Worm (Caenorhabditis elegans) whole organism, L4 larva: ENCODE results near the gene ptr-1.

Experiments used
- D1046.2 ChIP-seq: fragments of 200-800 bp; sonication (Bioruptor generic); IDR thresholded peaks from 2 replicates; pipeline ENCODE4 v1.3.6; 2022; ENCODE audit warnings: missing genetic modification characterization, missing compliant biosample characterization
- F26F4.8 ChIP-seq: fragments of 200-800 bp; sonication (Bioruptor generic); conservative IDR thresholded peaks from 2 replicates; pipeline ENCODE4 v1.3.6; 2022; ENCODE audit warnings: missing genetic modification characterization, missing compliant biosample characterization
- F49E8.2 ChIP-seq: sonication (generic microtip); optimal IDR thresholded peaks from 2 replicates; lab custom pipeline; 2016; ENCODE audit warnings: missing compliant biosample characterization, mild to moderate bottlenecking, missing genetic modification characterization, borderline replicate concordance
- R02D3.7 ChIP-seq: fragments of 150-350 bp; sonication (generic microtip); optimal IDR thresholded peaks from 3 replicates; lab custom pipeline; 2014; ENCODE audit warnings: missing biosample characterization, missing genetic modification characterization
- aly-2 ChIP-seq: sonication (generic microtip); optimal IDR thresholded peaks from 2 replicates; lab custom pipeline; 2018; ENCODE audit warnings: missing biosample characterization, missing genetic modification characterization
- ceh-28 ChIP-seq: fragments of 150-350 bp; optimal IDR thresholded peaks from 2 replicates; lab custom pipeline; 2014; ENCODE audit warnings: missing biosample characterization, missing genetic modification reagents, missing genetic modification characterization
- ceh-32 ChIP-seq: sonication (generic microtip); optimal IDR thresholded peaks from 2 replicates; lab custom pipeline; 2016; ENCODE audit warnings: mild to moderate bottlenecking, missing genetic modification characterization, missing compliant biosample characterization; ENCODE audit not compliant: poor library complexity
- ceh-82 ChIP-seq: sonication (generic microtip); optimal IDR thresholded peaks from 2 replicates; lab custom pipeline; 2017; ENCODE audit warnings: missing biosample characterization, missing genetic modification characterization
- daf-16 ChIP-seq, 3 experiments: sonication (generic microtip); optimal IDR thresholded peaks; 2 replicates each; lab custom pipeline; 2016 to 2017; ENCODE audit warnings: missing genetic modification characterization in 3 of 3, missing genetic modification reagents in 3 of 3, mild to moderate bottlenecking in 2 of 3, missing compliant biosample characterization in 2 of 3, missing biosample characterization in 1 of 3, moderate library complexity in 1 of 3
- dmd-6 ChIP-seq: fragments of 200-800 bp; sonication (Bioruptor generic); IDR thresholded peaks from 2 replicates; pipeline ENCODE4 v1.3.6; 2022; ENCODE audit warnings: missing genetic modification reagents, missing genetic modification characterization, missing compliant biosample characterization
- dmd-8 ChIP-seq: fragments of 200-800 bp; sonication (Bioruptor generic); IDR thresholded peaks from 2 replicates; pipeline ENCODE4 v1.3.6; 2022; ENCODE audit warnings: missing genetic modification characterization, missing compliant biosample characterization
- dmd-9 ChIP-seq: fragments of 200-800 bp; sonication (Bioruptor generic); IDR thresholded peaks from 2 replicates; pipeline ENCODE4 v1.3.6; 2022; ENCODE audit warnings: missing genetic modification reagents, missing genetic modification characterization, missing compliant biosample characterization
- dpl-1 ChIP-seq: fragments of 150-350 bp; optimal IDR thresholded peaks from 2 replicates; lab custom pipeline; 2014; ENCODE audit warnings: missing biosample characterization, missing genetic modification reagents, missing genetic modification characterization
- egl-27 ChIP-seq: sonication (generic microtip); optimal IDR thresholded peaks from 3 replicates; lab custom pipeline; 2017; ENCODE audit warnings: missing biosample characterization, missing genetic modification reagents, missing genetic modification characterization
- fos-1 ChIP-seq: fragments of 150-350 bp; optimal IDR thresholded peaks from 2 replicates; lab custom pipeline; 2014; ENCODE audit warnings: missing biosample characterization, missing genetic modification characterization
- hlh-11 ChIP-seq: fragments of 200-800 bp; sonication (Bioruptor generic); optimal IDR thresholded peaks from 2 replicates; lab custom pipeline; 2018; ENCODE audit warnings: mild to moderate bottlenecking, missing genetic modification characterization, missing compliant biosample characterization
- hmg-1.1 ChIP-seq: fragments of 200-800 bp; sonication (Bioruptor generic); IDR thresholded peaks from 2 replicates; pipeline ENCODE4 v1.3.6; 2022; ENCODE audit warnings: missing genetic modification reagents, missing genetic modification characterization, missing compliant biosample characterization
- lim-7 ChIP-seq: fragments of 200-800 bp; sonication (Bioruptor generic); IDR thresholded peaks from 2 replicates; pipeline ENCODE4 v1.3.6; 2022; ENCODE audit warnings: missing genetic modification characterization, missing compliant biosample characterization
- lin-1 ChIP-seq: fragments of 200-800 bp; sonication (Bioruptor generic); IDR thresholded peaks from 2 replicates; pipeline ENCODE4 v1.3.6; 2022; ENCODE audit warnings: missing genetic modification reagents, missing genetic modification characterization, missing compliant biosample characterization
- lin-29 ChIP-seq: fragments of 200-800 bp; sonication (Bioruptor generic); IDR thresholded peaks from 2 replicates; pipeline ENCODE4 v1.3.6; 2022; ENCODE audit warnings: missing genetic modification reagents, missing genetic modification characterization, missing compliant biosample characterization
- lin-38 ChIP-seq: fragments of 200-800 bp; sonication (Bioruptor generic); IDR thresholded peaks from 2 replicates; pipeline ENCODE4 v1.3.6; 2022; ENCODE audit warnings: missing genetic modification reagents, missing genetic modification characterization, missing compliant biosample characterization
- lin-39 ChIP-seq: fragments of 150-350 bp; optimal IDR thresholded peaks from 2 replicates; lab custom pipeline; 2014; ENCODE audit warnings: missing biosample characterization, missing genetic modification reagents, missing genetic modification characterization
- lir-3 ChIP-seq: sonication (generic microtip); optimal IDR thresholded peaks from 2 replicates; lab custom pipeline; 2016; ENCODE audit warnings: mild to moderate bottlenecking, missing genetic modification characterization, missing compliant biosample characterization
- lsy-2 ChIP-seq, 2 experiments: fragments of 150-350 bp in 1 of 2; sonication (generic microtip) in 1 of 2; optimal IDR thresholded peaks; 2 replicates each; lab custom pipeline; 2014 to 2017; ENCODE audit warnings: missing biosample characterization in 2 of 2, missing genetic modification characterization in 2 of 2
- mdl-1 ChIP-seq, 2 experiments: fragments of 150-350 bp in 1 of 2; sonication (generic microtip) in 1 of 2; optimal IDR thresholded peaks; 2 replicates each; lab custom pipeline; 2014 to 2017; ENCODE audit warnings: missing biosample characterization in 2 of 2, missing genetic modification characterization in 2 of 2
- mxl-2 ChIP-seq: fragments of 200-800 bp; sonication (Bioruptor generic); conservative IDR thresholded peaks from 2 replicates; pipeline ENCODE4 v1.3.6; 2022; ENCODE audit warnings: missing genetic modification reagents, missing genetic modification characterization, missing compliant biosample characterization
- nhr-10 ChIP-seq: fragments of 150-350 bp; optimal IDR thresholded peaks from 2 replicates; lab custom pipeline; 2014; ENCODE audit warnings: missing biosample characterization, missing genetic modification characterization
- nhr-102 ChIP-seq: sonication (generic microtip); optimal IDR thresholded peaks from 2 replicates; lab custom pipeline; 2016; ENCODE audit warnings: mild to moderate bottlenecking, missing genetic modification characterization, moderate library complexity, missing compliant biosample characterization
- nhr-237 ChIP-seq: sonication (generic microtip); optimal IDR thresholded peaks from 2 replicates; lab custom pipeline; 2017; ENCODE audit warnings: missing biosample characterization, missing genetic modification characterization
- nhr-28 ChIP-seq: fragments of 150-350 bp; optimal IDR thresholded peaks from 2 replicates; lab custom pipeline; 2014; ENCODE audit warnings: missing biosample characterization, missing genetic modification characterization
- nhr-41 ChIP-seq: fragments of 200-800 bp; sonication (Bioruptor generic); IDR thresholded peaks from 2 replicates; pipeline ENCODE4 v1.3.6; 2022; ENCODE audit warnings: missing genetic modification reagents, missing genetic modification characterization, missing compliant biosample characterization
- nhr-42 ChIP-seq: fragments of 200-800 bp; sonication (Bioruptor generic); IDR thresholded peaks from 2 replicates; pipeline ENCODE4 v1.3.6; 2022; ENCODE audit warnings: missing genetic modification characterization, missing compliant biosample characterization
- nhr-48 ChIP-seq: sonication (generic microtip); optimal IDR thresholded peaks from 2 replicates; lab custom pipeline; 2016; ENCODE audit warnings: mild to moderate bottlenecking, missing genetic modification characterization, missing compliant biosample characterization
- nhr-77 ChIP-seq: fragments of 150-350 bp; optimal IDR thresholded peaks from 2 replicates; lab custom pipeline; 2014; ENCODE audit warnings: missing biosample characterization, missing genetic modification characterization
- pha-4 ChIP-seq, 2 experiments: fragments of 150-350 bp in 1 of 2; fragments of 200-800 bp in 1 of 2; sonication (Bioruptor generic) in 1 of 2; IDR thresholded peaks in 1 of 2; optimal IDR thresholded peaks in 1 of 2; 2 replicates each; pipeline versions ENCODE4 v1.3.6 to Lab custom; 2014 to 2022; ENCODE audit warnings: missing genetic modification characterization in 2 of 2, missing genetic modification reagents in 2 of 2, missing biosample characterization in 1 of 2, missing compliant biosample characterization in 1 of 2
- pqm-1 ChIP-seq: sonication (generic microtip); optimal IDR thresholded peaks from 2 replicates; lab custom pipeline; 2017; ENCODE audit warnings: missing biosample characterization, missing genetic modification characterization
- saeg-2 ChIP-seq: fragments of 200-800 bp; sonication (Bioruptor generic); IDR thresholded peaks from 2 replicates; pipeline ENCODE4 v1.3.6; 2022; ENCODE audit warnings: missing genetic modification reagents, missing genetic modification characterization, missing compliant biosample characterization
- sdz-12 ChIP-seq: fragments of 200-800 bp; sonication (Bioruptor generic); optimal IDR thresholded peaks from 2 replicates; lab custom pipeline; 2018; ENCODE audit warnings: mild to moderate bottlenecking, missing genetic modification characterization, missing compliant biosample characterization
- skn-1 ChIP-seq: fragments of 150-350 bp; optimal IDR thresholded peaks from 2 replicates; lab custom pipeline; 2014; ENCODE audit warnings: missing biosample characterization, missing genetic modification characterization
- spr-1 ChIP-seq: sonication (generic microtip); optimal IDR thresholded peaks from 2 replicates; lab custom pipeline; 2016; ENCODE audit warnings: mild to moderate bottlenecking, missing genetic modification characterization, missing compliant biosample characterization
- spr-3 ChIP-seq: fragments of 200-800 bp; sonication (Bioruptor generic); optimal IDR thresholded peaks from 2 replicates; lab custom pipeline; 2018; ENCODE audit warnings: mild to moderate bottlenecking, missing genetic modification characterization, missing compliant biosample characterization
- unc-39 ChIP-seq: sonication (generic microtip); optimal IDR thresholded peaks from 2 replicates; lab custom pipeline; 2017; ENCODE audit warnings: missing biosample characterization, missing genetic modification characterization
- zfp-2 ChIP-seq: sonication (generic microtip); optimal IDR thresholded peaks from 2 replicates; lab custom pipeline; 2016; ENCODE audit warnings: mild to moderate bottlenecking, missing genetic modification characterization, missing compliant biosample characterization
- zfp-3 ChIP-seq: fragments of 200-800 bp; sonication (Bioruptor generic); conservative IDR thresholded peaks from 2 replicates; pipeline ENCODE4 v1.3.6; 2022; ENCODE audit warnings: missing genetic modification reagents, missing genetic modification characterization, missing compliant biosample characterization
- zip-11 ChIP-seq: fragments of 200-800 bp; sonication (Bioruptor generic); IDR thresholded peaks from 2 replicates; pipeline ENCODE4 v1.3.6; 2022; ENCODE audit warnings: missing genetic modification characterization, missing compliant biosample characterization
- ztf-11 ChIP-seq: fragments of 150-350 bp; optimal IDR thresholded peaks from 2 replicates; lab custom pipeline; 2014; ENCODE audit warnings: missing biosample characterization, missing genetic modification characterization
- ztf-7 ChIP-seq: fragments of 150-350 bp; optimal IDR thresholded peaks from 2 replicates; lab custom pipeline; 2014; ENCODE audit warnings: missing biosample characterization, missing genetic modification characterization

Gene ptr-1

DNA sequence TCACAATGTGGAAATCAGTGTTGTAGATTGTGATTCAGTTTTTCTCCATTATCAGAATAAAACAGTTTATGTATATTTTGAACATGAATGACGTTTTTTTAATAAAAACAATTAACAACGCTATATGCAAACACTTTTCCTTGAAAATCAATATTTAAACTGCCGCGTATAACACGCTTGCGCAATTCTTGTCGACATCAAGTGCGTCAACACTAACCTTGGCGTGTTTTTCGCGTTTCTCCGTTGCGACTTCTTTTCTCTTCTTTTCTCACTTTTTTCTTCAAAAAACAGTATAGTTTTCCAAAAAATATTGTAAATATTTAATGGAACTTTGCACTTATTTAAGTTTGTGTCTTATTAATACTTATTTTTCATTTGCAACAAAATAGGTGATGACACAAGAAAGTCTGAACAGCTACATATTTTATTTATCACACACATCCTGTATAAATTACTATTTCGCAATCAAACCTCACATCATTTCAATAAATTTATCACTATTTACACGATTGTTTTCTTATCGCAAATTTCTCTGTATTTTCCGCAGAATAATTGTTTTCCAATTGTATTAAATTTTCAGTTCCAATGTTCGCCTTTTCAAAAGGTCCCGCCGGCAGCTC, 6.2 kb downstream of the ptr-1 start, which contains the start of gene spas-1 (continued):
- TF ChIP-seq lin-1 (GFP tag; lab: Robert Waterston, UW) (no peak), nhr-102 (tag; lab: Kevin White, UChicago) (peak; percentile 92), nhr-77 (tag; lab: Kevin White, UChicago) (peak; percentile 92), hlh-11 (peak; percentile 80), skn-1 (tag; lab: Kevin White, UChicago) (no peak), nhr-28 (peak; percentile 74), lin-38 (GFP tag; lab: Robert Waterston, UW) (no peak), hmg-1.1 (GFP tag; lab: Robert Waterston, UW) (peak; percentile 65), spr-3 (GFP tag; lab: Kevin White, UChicago) (no peak), lir-3 (no peak), sdz-12 (GFP tag; lab: Kevin White, UChicago) (no peak), ztf-11 (tag; lab: Kevin White, UChicago) (no peak), R02D3.7 (tag; lab: Kevin White, UChicago) (no peak), nhr-10 (tag; lab: Kevin White, UChicago) (no peak), lsy-2 (tag; optimal IDR thresholded peaks at IDR 0.05; lab: Kevin White, UChicago) (peak; percentile 69 to 93), dmd-6 (GFP tag; lab: Robert Waterston, UW) (peak; percentile 57), ztf-7 (tag; lab: Kevin White, UChicago) (peak; percentile 47), zfp-3 (0 out of 2 replicates have a peak, but pooled peaks have one; percentile 19), dpl-1 (GFP tag; lab: Kevin White, UChicago) (peak; percentile 97), dmd-9 (GFP tag; lab: Robert Waterston, UW) (no peak), pqm-1 (tag; lab: Kevin White, UChicago) (peak; percentile 34), saeg-2 (GFP tag; lab: Robert Waterston, UW) (no peak), aly-2 (no peak), lin-29 (no peak), mxl-2 (GFP tag; lab: Robert Waterston, UW) (no peak), unc-39 (tag; lab: Kevin White, UChicago) (no peak), lin-39 (tag; lab: Kevin White, UChicago) (no peak), nhr-237 (no peak), fos-1 (tag; lab: Kevin White, UChicago) (peak; percentile 26), nhr-48 (tag; lab: Kevin White, UChicago) (peak; percentile 74), mdl-1 (tag; optimal IDR thresholded peaks at IDR 0.05; lab: Kevin White, UChicago) (peak in 1 of 2 experiments; percentile 35), pha-4 (GFP tag; IDR thresholded peaks at IDR 0.05; lab: Robert Waterston, UW) (no peak), pha-4 (tag; optimal IDR thresholded peaks at IDR 0.05; lab: Kevin White, UChicago) (peak; percentile 54), F26F4.8 (GFP tag; lab: Robert Waterston, UW) (no peak), nhr-42 (GFP tag; lab: Robert Waterston, UW) (no peak), spr-1 (tag; lab: Kevin White, UChicago) (peak; percentile 51), D1046.2 (GFP tag; lab: Robert Waterston, UW) (no peak)

DNA sequence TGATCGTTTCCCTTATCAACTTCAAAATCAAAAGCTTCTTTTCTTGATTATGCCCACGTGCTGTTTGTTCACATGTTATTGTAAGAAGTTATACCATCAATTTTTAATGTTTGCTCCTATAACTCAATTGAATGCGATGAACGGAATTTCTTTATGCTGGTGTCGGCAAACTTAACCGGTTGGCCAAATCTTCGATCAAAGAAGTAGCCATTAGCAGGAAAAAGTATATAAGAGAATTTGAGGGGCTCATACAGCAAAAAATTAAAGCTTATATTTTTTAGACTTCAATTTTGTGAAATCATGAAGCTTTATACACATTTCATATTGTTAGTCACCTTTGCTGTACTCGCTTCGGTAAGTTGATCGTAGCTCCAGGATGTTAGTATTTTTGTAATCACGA, 7.7 kb downstream of the ptr-1 start, which contains the start of gene pqn-16:
TSS of gene pqn-16 (plus strand) at position 301 of the 400 bp plus-strand sequence.
- TF ChIP-seq daf-16 (GFP tag; optimal IDR thresholded peaks at IDR 0.05; lab: Kevin White, UChicago) (no peak), daf-16 (tag; optimal IDR thresholded peaks at IDR 0.05; lab: Kevin White, UChicago) (peak; percentile 26), ceh-82 (tag; lab: Kevin White, UChicago) (no peak)

DNA sequence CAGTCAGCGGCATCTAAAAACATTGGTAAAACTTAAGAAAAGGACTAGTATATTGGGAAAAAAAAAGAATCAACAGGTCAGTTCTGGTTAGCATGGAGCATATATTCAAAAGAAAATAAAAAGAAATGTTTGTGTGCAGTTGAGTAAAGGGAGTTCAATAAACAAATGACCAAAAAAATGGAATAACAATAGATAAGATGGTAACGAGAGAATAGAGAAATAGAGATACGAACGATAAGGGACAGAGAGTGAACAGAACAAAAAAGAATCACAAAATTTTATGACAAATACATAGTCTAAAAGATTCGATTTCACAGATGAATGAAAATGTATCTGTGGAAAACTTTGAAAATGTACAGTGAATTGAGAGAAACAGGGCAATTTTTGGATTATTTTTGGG, 8.5 kb downstream of the ptr-1 start, which contains the start of gene gad-3:
TSS of gene gad-3 (minus strand) at position 17 of the 400 bp plus-strand sequence.
- TF ChIP-seq lin-29 = no peak
- TF ChIP-seq zfp-2 (tag; lab: Kevin White, UChicago) = no peak
- no peak for TF ChIP-seq daf-16 (GFP tag; optimal IDR thresholded peaks at IDR 0.05; lab: Kevin White, UChicago)
- TF ChIP-seq daf-16 (tag; optimal IDR thresholded peaks at IDR 0.05; lab: Kevin White, UChicago) = peak; percentile 92
- peak; percentile 29 for TF ChIP-seq pqm-1 (tag; lab: Kevin White, UChicago)
- no peak for TF ChIP-seq fos-1 (tag; lab: Kevin White, UChicago)
- TF ChIP-seq ceh-32 (tag; lab: Kevin White, UChicago) = no peak
- TF ChIP-seq sdz-12 (GFP tag; lab: Kevin White, UChicago) = no peak
- TF ChIP-seq nhr-41 (GFP tag; lab: Robert Waterston, UW) = no peak
- TF ChIP-seq ztf-11 (tag; lab: Kevin White, UChicago) = no peak
- TF ChIP-seq egl-27 (tag; lab: Kevin White, UChicago) = no peak
- TF ChIP-seq R02D3.7 (tag; lab: Kevin White, UChicago) = no peak
- no peak for TF ChIP-seq F49E8.2
- no peak for TF ChIP-seq lim-7 (GFP tag; lab: Robert Waterston, UW)
- TF ChIP-seq zip-11 (GFP tag; lab: Robert Waterston, UW) = no peak
- no peak for TF ChIP-seq zfp-3
- TF ChIP-seq nhr-48 (tag; lab: Kevin White, UChicago) = no peak
- no peak for TF ChIP-seq ceh-28
- no peak for TF ChIP-seq dmd-8 (GFP tag; lab: Robert Waterston, UW)
